Worm (Caenorhabditis elegans) whole organism, young adult: ENCODE results near the gene natb-1.

ENCODE experiments used
- Y53G8AR.9 ChIP-seq: fragments of 200-800 bp; sonication (Bioruptor generic); conservative IDR thresholded peaks from 2 replicates; pipeline ENCODE4 v1.3.6; 2022; ENCODE audit warnings: missing genetic modification reagents, missing genetic modification characterization, missing compliant biosample characterization
- ama-1 ChIP-seq, 3 experiments: fragments of 150-350 bp in 1 of 3; sonication (generic microtip) in 2 of 3; optimal IDR thresholded peaks; 2 replicates each; lab custom pipeline; 2014 to 2018; ENCODE audit warnings: missing biosample characterization in 2 of 3, missing genetic modification characterization in 2 of 3, missing genetic modification reagents in 2 of 3
- cebp-1 ChIP-seq, 2 experiments: fragments of 200-800 bp in 1 of 2; sonication (Bioruptor generic) in 1 of 2; sonication (generic microtip) in 1 of 2; IDR thresholded peaks in 1 of 2; optimal IDR thresholded peaks in 1 of 2; 2 replicates each; pipeline versions ENCODE4 v1.3.6 to Lab custom; 2017 to 2022; ENCODE audit warnings: missing compliant biosample characterization in 2 of 2, missing genetic modification characterization in 2 of 2, mild to moderate bottlenecking in 1 of 2, missing genetic modification reagents in 1 of 2, moderate library complexity in 1 of 2
- sdz-38 ChIP-seq: sonication (generic microtip); optimal IDR thresholded peaks from 2 replicates; lab custom pipeline; 2016; ENCODE audit warnings: missing genotype, missing genetic modification characterization, missing compliant biosample characterization
- ztf-26 ChIP-seq: sonication (generic microtip); optimal IDR thresholded peaks from 2 replicates; lab custom pipeline; 2017; ENCODE audit warnings: missing genetic modification characterization, missing compliant biosample characterization

- TF ChIP-seq ama-1 (optimal IDR thresholded peaks at IDR 0.05; lab: Kevin White, UChicago) = no peak
- TF ChIP-seq ama-1 (GFP tag; optimal IDR thresholded peaks at IDR 0.05; lab: Kevin White, UChicago) = no peak
- no peak for TF ChIP-seq Y53G8AR.9 (GFP tag; lab: Robert Waterston, UW)
- no peak for TF ChIP-seq sdz-38 (tag; lab: Kevin White, UChicago)
- TF ChIP-seq cebp-1 (GFP tag; IDR thresholded peaks at IDR 0.05; lab: Robert Waterston, UW) = no peak
- TF ChIP-seq cebp-1 (tag; optimal IDR thresholded peaks at IDR 0.05; lab: Kevin White, UChicago) = no peak
- no peak for TF ChIP-seq ztf-26
Observed at ce11 chrV:7995165-7995564, 11.9 kb upstream of the natb-1 start.
